Worm (Caenorhabditis elegans) whole organism, L3 larva: Measurements from ENCODE around the gene K09E2.1.

Experiments used
- ama-1 ChIP-seq: fragments of 150-350 bp; optimal IDR thresholded peaks from 2 replicates; lab custom pipeline; 2018
- snpc-4 ChIP-seq: fragments of 150-350 bp; optimal IDR thresholded peaks from 2 replicates; lab custom pipeline; 2014; ENCODE audit warnings: missing biosample characterization, missing genetic modification characterization

ce11 chrX:8697517-8697916, 15.8 kb downstream of the K09E2.1 start, which contains the start of gene frpr-8:
- no peak for TF ChIP-seq ama-1 (lab: Kevin White, UChicago)
- TF ChIP-seq snpc-4 (tag; lab: Kevin White, UChicago), result no peak
